Worm (Caenorhabditis elegans) whole organism, young adult: ENCODE measurements around the gene nasp-2.

ENCODE experiments used
- B0019.2 ChIP-seq: fragments of 200-800 bp; sonication (Bioruptor generic); conservative IDR thresholded peaks from 2 replicates; pipeline ENCODE4 v1.3.6; 2022; ENCODE audit warnings: missing genetic modification reagents, missing genetic modification characterization, missing compliant biosample characterization
- F49E8.2 ChIP-seq: sonication (generic microtip); optimal IDR thresholded peaks from 3 replicates; lab custom pipeline; 2017; ENCODE audit warnings: missing genetic modification characterization, mild to moderate bottlenecking, missing compliant biosample characterization, antibody characterized with exemption, moderate library complexity; ENCODE audit not compliant: insufficient read depth
- K11D2.4 ChIP-seq: fragments of 200-800 bp; sonication (Bioruptor generic); IDR thresholded peaks from 2 replicates; pipeline ENCODE4 v1.3.6; 2022; ENCODE audit warnings: missing genetic modification reagents, missing genetic modification characterization, missing compliant biosample characterization
- K12H6.12 ChIP-seq: fragments of 200-800 bp; sonication (Bioruptor generic); optimal IDR thresholded peaks from 2 replicates; lab custom pipeline; 2018; ENCODE audit warnings: mild to moderate bottlenecking, missing genetic modification characterization, missing compliant biosample characterization
- ama-1 ChIP-seq, 3 experiments: fragments of 150-350 bp in 1 of 3; sonication (generic microtip) in 2 of 3; optimal IDR thresholded peaks; 2 replicates each; lab custom pipeline; 2014 to 2018; ENCODE audit warnings: missing biosample characterization in 2 of 3, missing genetic modification characterization in 2 of 3, missing genetic modification reagents in 2 of 3
- aptf-2 ChIP-seq: fragments of 200-800 bp; sonication (Bioruptor generic); conservative IDR thresholded peaks from 2 replicates; pipeline ENCODE4 v1.3.6; 2022; ENCODE audit warnings: missing genetic modification reagents, missing genetic modification characterization, missing compliant biosample characterization
- ceh-91 ChIP-seq: fragments of 200-800 bp; sonication (Bioruptor generic); IDR thresholded peaks from 2 replicates; pipeline ENCODE4 v1.3.6; 2022; ENCODE audit warnings: missing genetic modification reagents, missing genetic modification characterization, missing compliant biosample characterization
- dox-1 ChIP-seq: fragments of 200-800 bp; sonication (Bioruptor generic); IDR thresholded peaks from 2 replicates; pipeline ENCODE4 v1.3.6; 2022; ENCODE audit warnings: missing genetic modification reagents, missing genetic modification characterization, missing compliant biosample characterization
- egl-18 ChIP-seq: fragments of 200-800 bp; sonication (Bioruptor generic); IDR thresholded peaks from 2 replicates; pipeline ENCODE4 v1.3.6; 2022; ENCODE audit warnings: missing genetic modification reagents, missing genetic modification characterization, missing compliant biosample characterization
- hrde-1 ChIP-seq: sonication (generic microtip); optimal IDR thresholded peaks from 2 replicates; lab custom pipeline; 2016; ENCODE audit warnings: missing genetic modification characterization, mild to moderate bottlenecking, missing compliant biosample characterization, moderate library complexity, missing genotype, missing genetic modification reagents, borderline replicate concordance
- lin-26 ChIP-seq: fragments of 200-800 bp; sonication (Bioruptor generic); IDR thresholded peaks from 2 replicates; pipeline ENCODE4 v1.3.6; 2022; ENCODE audit warnings: missing genetic modification reagents, missing genetic modification characterization, missing compliant biosample characterization
- lin-54 ChIP-seq: fragments of 200-800 bp; sonication (Bioruptor generic); optimal IDR thresholded peaks from 2 replicates; lab custom pipeline; 2018; ENCODE audit warnings: mild to moderate bottlenecking, missing genetic modification characterization, missing compliant biosample characterization
- snpc-4 ChIP-seq, 5 experiments: fragments of 150-350 bp in 1 of 5; sonication (generic microtip) in 4 of 5; optimal IDR thresholded peaks; 2 replicates each; lab custom pipeline; 2014 to 2018; ENCODE audit warnings: missing genetic modification characterization in 5 of 5, missing biosample characterization in 3 of 5, antibody characterized with exemption in 2 of 5, mild to moderate bottlenecking in 2 of 5, missing compliant biosample characterization in 2 of 5, missing genotype in 2 of 5, moderate library complexity in 2 of 5, missing genetic modification reagents in 1 of 5

DNA sequence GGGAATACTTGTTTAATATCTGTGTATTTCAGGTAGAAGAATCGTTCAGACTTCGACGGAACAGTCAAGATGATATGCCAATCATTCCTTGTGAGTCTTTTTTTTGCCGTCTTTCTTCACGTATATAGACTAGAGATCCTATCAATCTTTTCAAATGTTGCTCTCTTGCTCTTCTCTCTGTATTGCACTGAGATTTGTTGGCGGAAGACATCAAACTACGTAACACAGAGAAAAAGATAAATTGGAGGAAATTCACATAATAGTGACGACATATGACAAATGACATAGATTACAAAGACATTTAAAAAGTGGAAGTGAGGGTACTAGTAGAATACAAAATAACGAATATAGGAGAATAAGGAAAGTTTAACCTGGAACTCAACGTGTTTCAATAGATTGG lies 39.7 kb upstream of the nasp-2 start:
- TF ChIP-seq B0019.2: no peak
- TF ChIP-seq snpc-4 (GFP tag; optimal IDR thresholded peaks at IDR 0.05; lab: Kevin White, UChicago): no peak
- TF ChIP-seq snpc-4 (tag; optimal IDR thresholded peaks at IDR 0.05; lab: Kevin White, UChicago): no peak
- TF ChIP-seq egl-18 (GFP tag; lab: Robert Waterston, UW): no peak
- TF ChIP-seq K11D2.4 (GFP tag; lab: Robert Waterston, UW): no peak
- TF ChIP-seq K12H6.12 (tag; lab: Kevin White, UChicago): no peak
- TF ChIP-seq ama-1 (optimal IDR thresholded peaks at IDR 0.05; lab: Kevin White, UChicago): no peak
- TF ChIP-seq ama-1 (GFP tag; optimal IDR thresholded peaks at IDR 0.05; lab: Kevin White, UChicago): no peak
- no peak for TF ChIP-seq ceh-91 (GFP tag; lab: Robert Waterston, UW)
- TF ChIP-seq F49E8.2: no peak
- no peak for TF ChIP-seq lin-26
- TF ChIP-seq hrde-1: no peak
- no peak for TF ChIP-seq lin-54 (GFP tag; lab: Kevin White, UChicago)
- TF ChIP-seq dox-1 (GFP tag; lab: Robert Waterston, UW): no peak
- no peak for TF ChIP-seq aptf-2
